Fruit fly (Drosophila melanogaster) whole organism, embryonic: ENCODE results near the gene CG10064.

Experiments used
- B-H1 ChIP-seq: fragments of 200-800 bp; sonication (Bioruptor generic); IDR thresholded peaks from 3 replicates; pipeline ENCODE4 v1.3.6; 2022; ENCODE audit warnings: missing biosample characterization, missing genetic modification characterization
- CG10654 ChIP-seq: fragments of 200-800 bp; sonication (Bioruptor generic); optimal IDR thresholded peaks from 2 replicates; lab custom pipeline; 2016; ENCODE audit warnings: missing biosample characterization, missing genetic modification characterization
- CG12219 ChIP-seq: fragments of 200-800 bp; sonication (Bioruptor generic); optimal IDR thresholded peaks from 3 replicates; lab custom pipeline; 2018; ENCODE audit warnings: missing biosample characterization, mild to moderate bottlenecking, missing genetic modification characterization
- CG12744 ChIP-seq: fragments of 200-800 bp; sonication (Bioruptor generic); optimal IDR thresholded peaks from 2 replicates; lab custom pipeline; 2016; ENCODE audit warnings: missing biosample characterization, missing genetic modification characterization
- CG14014 ChIP-seq: fragments of 200-800 bp; sonication (Bioruptor generic); IDR thresholded peaks from 2 replicates; pipeline ENCODE4 v1.3.6; 2022; ENCODE audit warnings: missing biosample characterization, missing genetic modification characterization
- CG14050 ChIP-seq: fragments of 200-800 bp; sonication (Bioruptor generic); IDR thresholded peaks from 3 replicates; pipeline ENCODE4 v1.3.6; 2022; ENCODE audit warnings: missing biosample characterization, missing genetic modification characterization
- CG16815 ChIP-seq: fragments of 200-800 bp; sonication (Bioruptor generic); optimal IDR thresholded peaks from 3 replicates; lab custom pipeline; 2017; ENCODE audit warnings: missing biosample characterization, mild to moderate bottlenecking, missing genetic modification characterization
- CG18599 ChIP-seq: fragments of 200-800 bp; sonication (Bioruptor generic); optimal IDR thresholded peaks from 3 replicates; lab custom pipeline; 2017; ENCODE audit warnings: missing biosample characterization, missing genetic modification characterization, mild to moderate bottlenecking, moderate library complexity, missing genetic modification reagents
- CG18619 ChIP-seq: fragments of 200-800 bp; sonication (Bioruptor generic); optimal IDR thresholded peaks from 3 replicates; lab custom pipeline; 2017; ENCODE audit warnings: missing biosample characterization, mild to moderate bottlenecking, missing genetic modification characterization
- CG30020 ChIP-seq: fragments of 200-800 bp; optimal IDR thresholded peaks from 2 replicates; lab custom pipeline; 2019; ENCODE audit warnings: missing biosample characterization, mild to moderate bottlenecking, missing genetic modification characterization, moderate library complexity
- CG34376 ChIP-seq: fragments of 200-800 bp; sonication (Bioruptor generic); optimal IDR thresholded peaks from 2 replicates; lab custom pipeline; 2018; ENCODE audit warnings: missing biosample characterization, mild to moderate bottlenecking, missing genetic modification characterization
- CG3838 ChIP-seq: fragments of 200-800 bp; sonication (Bioruptor generic); optimal IDR thresholded peaks from 3 replicates; lab custom pipeline; 2016; ENCODE audit warnings: missing biosample characterization, missing genetic modification characterization
- CG4282 ChIP-seq: fragments of 200-800 bp; sonication (Bioruptor generic); optimal IDR thresholded peaks from 2 replicates; lab custom pipeline; 2016; ENCODE audit warnings: missing biosample characterization, missing genetic modification characterization
- CG4328 ChIP-seq: fragments of 200-800 bp; sonication (Bioruptor generic); optimal IDR thresholded peaks from 3 replicates; lab custom pipeline; 2017; ENCODE audit warnings: missing biosample characterization, missing genetic modification reagents, missing genetic modification characterization
- CG5245 ChIP-seq: fragments of 200-800 bp; sonication (Bioruptor generic); optimal IDR thresholded peaks from 3 replicates; lab custom pipeline; 2016; ENCODE audit warnings: missing biosample characterization, missing genetic modification characterization
- CG5953 ChIP-seq: fragments of 200-800 bp; sonication (Bioruptor generic); IDR thresholded peaks from 2 replicates; pipeline ENCODE4 v1.3.6; 2022; ENCODE audit warnings: missing biosample characterization, missing genetic modification characterization
- CG6254 ChIP-seq: fragments of 200-800 bp; sonication (Bioruptor generic); optimal IDR thresholded peaks from 3 replicates; lab custom pipeline; 2017; ENCODE audit warnings: mild to moderate bottlenecking, missing biosample characterization, missing genetic modification reagents, missing genetic modification characterization
- CG6689 ChIP-seq: fragments of 200-800 bp; sonication (Bioruptor generic); IDR thresholded peaks from 2 replicates; pipeline ENCODE4 v1.3.6; 2022; ENCODE audit warnings: missing biosample characterization, missing genetic modification characterization
- CG7357 ChIP-seq: fragments of 200-800 bp; sonication (Bioruptor generic); IDR thresholded peaks from 3 replicates; pipeline ENCODE4 v1.3.6; 2022; ENCODE audit warnings: missing biosample characterization, missing genetic modification characterization
- CG8290 ChIP-seq, 3 experiments: fragments of 200-800 bp; sonication (Bioruptor generic); optimal IDR thresholded peaks; 2 replicates each; lab custom pipeline; 2016 to 2019; ENCODE audit warnings: missing biosample characterization in 3 of 3, missing genetic modification characterization in 3 of 3, mild to moderate bottlenecking in 2 of 3, moderate library complexity in 1 of 3
- Chrac-16 ChIP-seq: fragments of 200-800 bp; sonication (Bioruptor generic); optimal IDR thresholded peaks from 3 replicates; lab custom pipeline; 2016; ENCODE audit warnings: missing biosample characterization, missing genetic modification characterization
- Deaf1 ChIP-seq: fragments of 200-800 bp; optimal IDR thresholded peaks from 3 replicates; lab custom pipeline; 2019; ENCODE audit warnings: missing biosample characterization, mild to moderate bottlenecking, missing genetic modification characterization, moderate library complexity
- Drgx ChIP-seq: fragments of 200-800 bp; sonication (Bioruptor generic); IDR thresholded peaks from 2 replicates; pipeline ENCODE4 v1.3.6; 2022; ENCODE audit warnings: missing biosample characterization, missing genetic modification characterization
- Eip74EF ChIP-seq, 2 experiments: fragments of 200-800 bp in 1 of 2; fragments of >200 bp in 1 of 2; sonication (Bioruptor generic) in 1 of 2; optimal IDR thresholded peaks; 2 replicates each; lab custom pipeline; 2017 to 2019; ENCODE audit warnings: missing biosample characterization in 2 of 2, missing genetic modification characterization in 2 of 2, mild to moderate bottlenecking in 1 of 2, moderate library complexity in 1 of 2
- Fer1 ChIP-seq: fragments of 200-800 bp; sonication (Bioruptor generic); optimal IDR thresholded peaks from 2 replicates; lab custom pipeline; 2017; ENCODE audit warnings: missing biosample characterization, mild to moderate bottlenecking, missing genetic modification characterization
- Kr ChIP-seq: fragments of 200-800 bp; sonication (Bioruptor generic); optimal IDR thresholded peaks from 2 replicates; lab custom pipeline; 2017; ENCODE audit warnings: missing biosample characterization, mild to moderate bottlenecking, missing genetic modification characterization
- MESR4 ChIP-seq: fragments of 200-800 bp; sonication (Bioruptor generic); optimal IDR thresholded peaks from 2 replicates; lab custom pipeline; 2018; ENCODE audit warnings: missing biosample characterization, mild to moderate bottlenecking, missing genetic modification characterization, moderate library complexity
- Mad ChIP-seq: fragments of 200-800 bp; sonication (Bioruptor generic); optimal IDR thresholded peaks from 2 replicates; lab custom pipeline; 2016; ENCODE audit warnings: missing biosample characterization, missing genetic modification characterization
- Rfx ChIP-seq: fragments of 200-800 bp; sonication (Bioruptor generic); IDR thresholded peaks from 2 replicates; pipeline ENCODE4 v1.3.6; 2022; ENCODE audit warnings: missing biosample characterization, missing genetic modification characterization
- Sox100B ChIP-seq: fragments of 200-800 bp; sonication (Bioruptor generic); optimal IDR thresholded peaks from 3 replicates; lab custom pipeline; 2018; ENCODE audit warnings: missing biosample characterization, mild to moderate bottlenecking, missing genetic modification characterization
- Stat92E ChIP-seq, 3 experiments: fragments of >200 bp in 2 of 3; fragments of 200-800 bp in 1 of 3; sonication (Bioruptor generic) in 1 of 3; optimal IDR thresholded peaks; 2 replicates each; lab custom pipeline; 2017 to 2019; ENCODE audit warnings: missing biosample characterization in 3 of 3, missing genetic modification characterization in 3 of 3, mild to moderate bottlenecking in 1 of 3, moderate library complexity in 1 of 3
- Usf ChIP-seq: fragments of 200-800 bp; sonication (Bioruptor generic); optimal IDR thresholded peaks from 2 replicates; lab custom pipeline; 2017; ENCODE audit warnings: missing genotype, missing biosample characterization, missing genetic modification characterization
- ab ChIP-seq: fragments of 200-800 bp; sonication (Bioruptor generic); optimal IDR thresholded peaks from 2 replicates; lab custom pipeline; 2016; ENCODE audit warnings: missing biosample characterization, missing genetic modification characterization
- al ChIP-seq: fragments of 200-800 bp; sonication (Bioruptor generic); IDR thresholded peaks from 2 replicates; pipeline ENCODE4 v1.3.6; 2022; ENCODE audit warnings: missing biosample characterization, missing genetic modification characterization
- amos ChIP-seq: fragments of 200-800 bp; sonication (Bioruptor generic); IDR thresholded peaks from 2 replicates; pipeline ENCODE4 v1.3.6; 2022; ENCODE audit warnings: missing biosample characterization, missing genetic modification characterization; ENCODE audit not compliant: partially characterized antibody
- caup ChIP-seq: fragments of 200-800 bp; sonication (Bioruptor generic); optimal IDR thresholded peaks from 3 replicates; lab custom pipeline; 2017; ENCODE audit warnings: missing biosample characterization, mild to moderate bottlenecking, missing genetic modification characterization, moderate library complexity; ENCODE audit not compliant: severe bottlenecking
- danr ChIP-seq: fragments of 200-800 bp; sonication (Bioruptor generic); IDR thresholded peaks from 2 replicates; pipeline ENCODE4 v1.3.6; 2022; ENCODE audit warnings: missing biosample characterization, missing genetic modification characterization
- dmrt99B ChIP-seq: fragments of 200-800 bp; sonication (Bioruptor generic); optimal IDR thresholded peaks from 2 replicates; lab custom pipeline; 2018; ENCODE audit warnings: missing biosample characterization, mild to moderate bottlenecking, missing genetic modification characterization, moderate library complexity
- ewg ChIP-seq: fragments of 200-800 bp; sonication (Bioruptor generic); optimal IDR thresholded peaks from 3 replicates; lab custom pipeline; 2017; ENCODE audit warnings: mild to moderate bottlenecking, missing biosample characterization, missing genetic modification reagents, missing genetic modification characterization
- gcm ChIP-seq: fragments of 200-800 bp; sonication (Bioruptor generic); optimal IDR thresholded peaks from 2 replicates; lab custom pipeline; 2019; ENCODE audit warnings: missing biosample characterization, mild to moderate bottlenecking, missing genetic modification characterization, moderate library complexity
- gem ChIP-seq: fragments of 200-800 bp; sonication (Bioruptor generic); optimal IDR thresholded peaks from 2 replicates; lab custom pipeline; 2019; ENCODE audit warnings: missing biosample characterization, mild to moderate bottlenecking, missing genetic modification characterization, moderate library complexity
- gfzf ChIP-seq: fragments of 200-800 bp; sonication (Bioruptor generic); optimal IDR thresholded peaks from 2 replicates; lab custom pipeline; 2016; ENCODE audit warnings: missing biosample characterization, mild to moderate bottlenecking, missing genetic modification characterization, moderate library complexity
- gro ChIP-seq: fragments of 200-800 bp; sonication (Bioruptor generic); optimal IDR thresholded peaks from 2 replicates; lab custom pipeline; 2016; ENCODE audit warnings: missing biosample characterization, missing genetic modification characterization
- h ChIP-seq: fragments of >200 bp; optimal IDR thresholded peaks from 2 replicates; lab custom pipeline; 2017
- her ChIP-seq: fragments of 200-800 bp; sonication (Bioruptor generic); optimal IDR thresholded peaks from 2 replicates; lab custom pipeline; 2016; ENCODE audit warnings: missing biosample characterization, missing genetic modification characterization
- insv ChIP-seq, 2 experiments: fragments of 200-800 bp; sonication (Bioruptor generic); optimal IDR thresholded peaks; 3 replicates each; lab custom pipeline; 2016 to 2018; ENCODE audit warnings: missing biosample characterization in 2 of 2, missing genetic modification characterization in 2 of 2
- jigr1 ChIP-seq: fragments of 200-800 bp; sonication (Bioruptor generic); IDR thresholded peaks from 3 replicates; pipeline ENCODE4 v1.3.6; 2022; ENCODE audit warnings: missing biosample characterization, missing genetic modification characterization
- p53 ChIP-seq: fragments of 200-800 bp; sonication (Bioruptor generic); optimal IDR thresholded peaks from 2 replicates; lab custom pipeline; 2016; ENCODE audit warnings: missing biosample characterization, missing genetic modification characterization
- ranshi ChIP-seq: fragments of 200-800 bp; sonication (Bioruptor generic); IDR thresholded peaks from 2 replicates; pipeline ENCODE4 v1.3.6; 2022; ENCODE audit warnings: missing biosample characterization, missing genetic modification characterization
- slou ChIP-seq: fragments of 200-800 bp; sonication (Bioruptor generic); optimal IDR thresholded peaks from 3 replicates; lab custom pipeline; 2016; ENCODE audit warnings: missing biosample characterization, missing genetic modification characterization
- zf30C ChIP-seq: fragments of 200-800 bp; sonication (Bioruptor generic); optimal IDR thresholded peaks from 3 replicates; lab custom pipeline; 2018; ENCODE audit warnings: missing biosample characterization, mild to moderate bottlenecking, missing genetic modification characterization

Gene CG10064

dm6 chr3L:7001855-7002254 is 34.2 kb upstream of the CG10064 start (continued):
- TF ChIP-seq ewg (GFP tag; lab: Kevin White, UChicago) (no peak), Stat92E (GFP tag; optimal IDR thresholded peaks at IDR 0.05; lab: Kevin White, UChicago) (no peak), ranshi (no peak), Deaf1 (tag; lab: Kevin White, UChicago) (no peak), CG7357 (no peak), Mad (no peak), jigr1 (GFP tag; lab: Robert Waterston, UW) (no peak), CG8290 (GFP tag; optimal IDR thresholded peaks at IDR 0.05; lab: Kevin White, UChicago) (no peak), CG8290 (tag; optimal IDR thresholded peaks at IDR 0.05; lab: Kevin White, UChicago) (no peak), CG4282 (GFP tag; lab: Kevin White, UChicago) (no peak), CG12219 (no peak), CG5953 (GFP tag; lab: Robert Waterston, UW) (no peak), zf30C (no peak), h (lab: Kevin White, UChicago) (no peak), ab (GFP tag; lab: Kevin White, UChicago) (no peak), dmrt99B (peak; percentile 9), al (GFP tag; lab: Robert Waterston, UW) (no peak), CG3838 (GFP tag; lab: Kevin White, UChicago) (no peak), Fer1 (no peak), slou (GFP tag; lab: Kevin White, UChicago) (no peak), p53 (no peak), CG12744 (GFP tag; lab: Kevin White, UChicago) (no peak), amos (no peak), gem (peak; percentile 51), CG34376 (GFP tag; lab: Kevin White, UChicago) (no peak), gcm (GFP tag; lab: Kevin White, UChicago) (no peak), gfzf (no peak), CG16815 (no peak), CG14050 (GFP tag; lab: Robert Waterston, UW) (no peak), Rfx (0 out of 2 replicates have a peak, but pooled peaks have one; percentile 15), CG14014 (GFP tag; lab: Robert Waterston, UW) (no peak), insv (GFP tag; optimal IDR thresholded peaks at IDR 0.05; lab: Kevin White, UChicago) (no peak), CG30020 (tag; lab: Kevin White, UChicago) (no peak), Drgx (GFP tag; lab: Robert Waterston, UW) (peak; percentile 31; the same call in 1 of the 2 replicates), CG18599 (no peak), her (no peak), Kr (GFP tag; lab: Kevin White, UChicago) (no peak), gro (GFP tag; lab: Kevin White, UChicago) (no peak), CG6689 (peak; percentile 51; the same call in 1 of the 2 replicates), CG10654 (GFP tag; lab: Kevin White, UChicago) (no peak), Sox100B (GFP tag; lab: Kevin White, UChicago) (no peak), CG6254 (GFP tag; lab: Kevin White, UChicago) (no peak), caup (no peak), Eip74EF (GFP tag; optimal IDR thresholded peaks at IDR 0.05; lab: Kevin White, UChicago) (no peak), Usf (GFP tag; lab: Kevin White, UChicago) (no peak), CG5245 (GFP tag; lab: Kevin White, UChicago) (no peak), danr (GFP tag; lab: Robert Waterston, UW) (no peak), CG18619 (no peak), CG4328 (GFP tag; lab: Kevin White, UChicago) (no peak), Chrac-16 (GFP tag; lab: Kevin White, UChicago) (no peak), MESR4 (GFP tag; lab: Kevin White, UChicago) (no peak), B-H1 (GFP tag; lab: Robert Waterston, UW) (0 out of 3 replicates have a peak, but pooled peaks have one; percentile 13)
